Worm (Caenorhabditis elegans) whole organism, L2 larva: Measurements from ENCODE around the gene nhr-109.

ENCODE experiments used
- C34F6.9 ChIP-seq: fragments of 150-350 bp; optimal IDR thresholded peaks from 2 replicates; lab custom pipeline; 2014; ENCODE audit warnings: missing biosample characterization, missing genetic modification characterization
- F13H6.1 ChIP-seq: sonication (generic microtip); optimal IDR thresholded peaks from 2 replicates; lab custom pipeline; 2016; ENCODE audit warnings: missing genetic modification characterization, missing compliant biosample characterization
- R02D3.7 ChIP-seq: fragments of 150-350 bp; optimal IDR thresholded peaks from 2 replicates; lab custom pipeline; 2014; ENCODE audit warnings: missing biosample characterization, missing genetic modification characterization
- Y55F3AM.14 ChIP-seq: fragments of 200-800 bp; sonication (Bioruptor generic); optimal IDR thresholded peaks from 2 replicates; lab custom pipeline; 2018; ENCODE audit warnings: mild to moderate bottlenecking, missing genetic modification characterization, missing compliant biosample characterization
- alr-1 ChIP-seq: fragments of 150-350 bp; optimal IDR thresholded peaks from 2 replicates; lab custom pipeline; 2014; ENCODE audit warnings: missing biosample characterization, missing genetic modification characterization
- ceh-82 ChIP-seq: fragments of 150-350 bp; optimal IDR thresholded peaks from 2 replicates; lab custom pipeline; 2014; ENCODE audit warnings: missing biosample characterization, missing genetic modification characterization
- crh-2 ChIP-seq: sonication (generic microtip); optimal IDR thresholded peaks from 2 replicates; lab custom pipeline; 2017; ENCODE audit warnings: missing biosample characterization, missing genetic modification characterization
- dmd-4 ChIP-seq: sonication (generic microtip); optimal IDR thresholded peaks from 2 replicates; lab custom pipeline; 2017; ENCODE audit warnings: missing biosample characterization, missing genetic modification characterization
- elt-3 ChIP-seq: sonication (generic microtip); optimal IDR thresholded peaks from 2 replicates; lab custom pipeline; 2017; ENCODE audit warnings: missing biosample characterization, missing genetic modification characterization
- fos-1 ChIP-seq: fragments of 150-350 bp; optimal IDR thresholded peaks from 2 replicates; lab custom pipeline; 2014; ENCODE audit warnings: missing biosample characterization, missing genetic modification characterization
- gmeb-1 ChIP-seq: fragments of 150-350 bp; optimal IDR thresholded peaks from 2 replicates; lab custom pipeline; 2014; ENCODE audit warnings: missing biosample characterization, missing genetic modification characterization
- lin-11 ChIP-seq: fragments of 150-350 bp; sonication (generic microtip); optimal IDR thresholded peaks from 2 replicates; lab custom pipeline; 2014; ENCODE audit warnings: missing biosample characterization, missing genetic modification characterization, inconsistent platforms, mixed read lengths
- lin-13 ChIP-seq: fragments of 150-350 bp; optimal IDR thresholded peaks from 2 replicates; lab custom pipeline; 2014; ENCODE audit warnings: missing biosample characterization, missing genetic modification reagents, missing genetic modification characterization
- lin-39 ChIP-seq: fragments of 150-350 bp; optimal IDR thresholded peaks from 2 replicates; lab custom pipeline; 2014; ENCODE audit warnings: missing biosample characterization, missing genetic modification reagents, missing genetic modification characterization
- mab-5 ChIP-seq: fragments of 150-350 bp; optimal IDR thresholded peaks from 2 replicates; lab custom pipeline; 2014; ENCODE audit warnings: missing biosample characterization, missing genetic modification characterization
- nhr-10 ChIP-seq: sonication (generic microtip); optimal IDR thresholded peaks from 2 replicates; lab custom pipeline; 2017; ENCODE audit warnings: missing biosample characterization, missing genetic modification characterization
- nhr-11 ChIP-seq: fragments of 150-350 bp; optimal IDR thresholded peaks from 2 replicates; lab custom pipeline; 2014; ENCODE audit warnings: missing biosample characterization, missing genetic modification characterization
- nhr-12 ChIP-seq: fragments of 150-350 bp; optimal IDR thresholded peaks from 2 replicates; lab custom pipeline; 2014; ENCODE audit warnings: missing biosample characterization, missing genetic modification characterization
- nhr-129 ChIP-seq: fragments of 150-350 bp; optimal IDR thresholded peaks from 2 replicates; lab custom pipeline; 2014; ENCODE audit warnings: missing biosample characterization, missing genetic modification characterization
- nhr-21 ChIP-seq: fragments of 150-350 bp; optimal IDR thresholded peaks from 2 replicates; lab custom pipeline; 2014; ENCODE audit warnings: missing biosample characterization, missing genetic modification characterization
- nhr-23 ChIP-seq: fragments of 150-350 bp; optimal IDR thresholded peaks from 2 replicates; lab custom pipeline; 2014; ENCODE audit warnings: missing biosample characterization, missing genetic modification reagents, missing genetic modification characterization
- nhr-237 ChIP-seq: fragments of 150-350 bp; optimal IDR thresholded peaks from 2 replicates; lab custom pipeline; 2014; ENCODE audit warnings: missing biosample characterization, missing genetic modification characterization
- nhr-25 ChIP-seq: fragments of 150-350 bp; sonication (generic microtip); optimal IDR thresholded peaks from 3 replicates; lab custom pipeline; 2014; ENCODE audit warnings: missing biosample characterization, missing genetic modification characterization
- nhr-77 ChIP-seq: fragments of 150-350 bp; optimal IDR thresholded peaks from 2 replicates; lab custom pipeline; 2014; ENCODE audit warnings: missing biosample characterization, missing genetic modification characterization
- peb-1 ChIP-seq: fragments of 150-350 bp; optimal IDR thresholded peaks from 2 replicates; lab custom pipeline; 2014; ENCODE audit warnings: missing biosample characterization, missing genetic modification characterization
- sem-4 ChIP-seq: fragments of 150-350 bp; optimal IDR thresholded peaks from 2 replicates; lab custom pipeline; 2014; ENCODE audit warnings: missing biosample characterization, missing genetic modification reagents, missing genetic modification characterization
- skn-1 ChIP-seq: sonication (generic microtip); optimal IDR thresholded peaks from 2 replicates; lab custom pipeline; 2017; ENCODE audit warnings: missing biosample characterization, missing genetic modification characterization
- sma-3 ChIP-seq: sonication (generic microtip); optimal IDR thresholded peaks from 2 replicates; lab custom pipeline; 2016; ENCODE audit warnings: missing genetic modification reagents, missing genetic modification characterization, missing compliant biosample characterization
- sma-9 ChIP-seq, 2 experiments: fragments of 150-350 bp in 1 of 2; sonication (generic microtip) in 1 of 2; optimal IDR thresholded peaks; 2 replicates each; lab custom pipeline; 2014 to 2016; ENCODE audit warnings: missing genetic modification characterization in 2 of 2, mild to moderate bottlenecking in 1 of 2, missing biosample characterization in 1 of 2, missing compliant biosample characterization in 1 of 2, missing genetic modification reagents in 1 of 2, moderate library complexity in 1 of 2
- snpc-4 ChIP-seq: fragments of 150-350 bp; optimal IDR thresholded peaks from 2 replicates; lab custom pipeline; 2014; ENCODE audit warnings: missing biosample characterization, missing genetic modification characterization
- unc-39 ChIP-seq: fragments of 150-350 bp; optimal IDR thresholded peaks from 2 replicates; lab custom pipeline; 2014; ENCODE audit warnings: missing biosample characterization, missing genetic modification characterization
- unc-55 ChIP-seq: fragments of 150-350 bp; sonication (generic microtip); optimal IDR thresholded peaks from 3 replicates; lab custom pipeline; 2014; ENCODE audit warnings: missing biosample characterization, missing genetic modification reagents, missing genetic modification characterization
- unc-62 ChIP-seq: fragments of 150-350 bp; optimal IDR thresholded peaks from 2 replicates; lab custom pipeline; 2014; ENCODE audit warnings: missing biosample characterization, missing genetic modification reagents, missing genetic modification characterization
- ztf-1 ChIP-seq: fragments of 200-800 bp; sonication (Bioruptor generic); conservative IDR thresholded peaks from 2 replicates; pipeline ENCODE4 v1.3.6; 2022; ENCODE audit warnings: missing genetic modification characterization, missing compliant biosample characterization
- ztf-11 ChIP-seq: sonication (generic microtip); optimal IDR thresholded peaks from 2 replicates; lab custom pipeline; 2017; ENCODE audit warnings: missing biosample characterization, missing genetic modification characterization
- ztf-4 ChIP-seq: fragments of 150-350 bp; optimal IDR thresholded peaks from 2 replicates; lab custom pipeline; 2014; ENCODE audit warnings: missing biosample characterization, missing genetic modification characterization

Gene nhr-109

DNA sequence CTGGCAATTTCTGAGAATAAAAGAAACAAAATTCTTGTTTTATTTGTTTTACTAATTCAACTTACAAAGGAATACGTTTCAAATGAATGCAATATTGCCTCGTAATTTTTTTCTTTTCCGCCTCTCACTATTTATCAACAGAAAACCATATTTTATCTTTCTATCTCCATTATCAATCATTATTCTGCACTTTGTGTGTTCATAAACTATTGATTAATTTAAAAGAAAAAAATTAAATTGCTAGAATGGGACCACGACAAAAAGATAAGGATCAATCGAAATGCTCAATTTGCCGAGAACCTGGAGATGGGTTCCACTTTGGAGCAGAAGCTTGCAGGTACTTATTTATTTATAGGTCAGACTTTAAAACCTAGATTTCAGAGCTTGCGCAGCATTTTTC, 2.0 kb downstream of the nhr-109 start, which contains the start of gene nhr-273:
Gene nhr-273 (plus strand): TSS at position 167 of the 400 bp plus-strand sequence.
- TF ChIP-seq fos-1 (tag; lab: Kevin White, UChicago) = peak; percentile 2
- peak; percentile 1 for TF ChIP-seq crh-2 (tag; lab: Kevin White, UChicago)
- peak; percentile 7 for TF ChIP-seq sma-3
- TF ChIP-seq nhr-11 (tag; lab: Kevin White, UChicago) = no peak

DNA sequence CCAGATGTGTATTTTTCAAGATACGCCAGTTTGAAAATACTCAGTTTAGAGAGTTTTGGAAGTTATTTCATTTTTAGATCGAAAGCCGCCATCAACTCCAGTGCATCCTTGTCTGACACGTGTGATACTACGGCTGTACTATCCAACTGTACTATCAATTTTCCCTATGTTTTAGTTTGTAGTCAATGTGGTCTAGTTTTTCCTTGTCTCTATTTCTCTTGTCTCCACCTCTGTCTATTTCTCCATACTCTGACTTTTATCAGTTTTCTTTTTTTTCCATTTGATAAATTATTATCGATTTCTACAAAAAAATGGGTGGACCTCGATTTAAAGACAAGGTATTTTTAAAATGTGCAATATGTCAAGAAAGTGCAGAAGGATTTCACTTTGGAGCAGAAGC, 5.4 kb downstream of the nhr-109 start, which contains the start of gene nhr-16:
Gene nhr-16 (plus strand): TSS at position 205 of the 400 bp plus-strand sequence.
- TF ChIP-seq elt-3 (no peak), nhr-129 (no peak), ztf-4 (tag; lab: Kevin White, UChicago) (no peak), snpc-4 (tag; lab: Kevin White, UChicago) (no peak), nhr-10 (tag; lab: Kevin White, UChicago) (no peak), sem-4 (no peak), mab-5 (tag; lab: Kevin White, UChicago) (no peak)

- no peak for TF ChIP-seq lin-11
- no peak for TF ChIP-seq fos-1 (tag; lab: Kevin White, UChicago)
- TF ChIP-seq unc-39 (tag; lab: Kevin White, UChicago) = no peak
- TF ChIP-seq crh-2 (tag; lab: Kevin White, UChicago) = no peak
Measured at ce11 chrII:4441278-4441677, 8.1 kb downstream of the nhr-109 start.

DNA sequence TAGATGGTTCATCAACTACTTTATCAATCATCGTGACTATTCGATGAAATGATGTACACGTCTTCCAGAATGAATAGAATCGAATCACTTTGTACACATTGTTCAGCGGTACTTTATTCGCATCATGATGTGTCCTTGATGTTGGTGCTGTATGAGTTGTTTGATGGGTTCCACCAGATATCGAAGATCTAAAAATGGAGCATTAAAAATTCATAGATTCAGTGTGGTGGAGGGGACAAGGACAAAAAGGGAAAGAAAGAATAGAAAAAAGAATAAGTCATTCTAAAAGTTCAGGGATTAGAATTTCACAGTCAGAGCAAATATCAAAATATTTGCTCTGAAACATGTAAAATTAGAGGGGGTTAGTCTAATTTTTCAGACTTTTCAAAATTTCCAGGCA, 11.6 kb downstream of the nhr-109 start:
- TF ChIP-seq ceh-82 (tag; lab: Kevin White, UChicago) (no peak), dmd-4 (tag; lab: Kevin White, UChicago) (no peak), F13H6.1 (tag; lab: Kevin White, UChicago) (no peak), R02D3.7 (tag; lab: Kevin White, UChicago) (no peak), lin-13 (GFP tag; lab: Kevin White, UChicago) (no peak), lin-39 (tag; lab: Kevin White, UChicago) (no peak), ztf-4 (tag; lab: Kevin White, UChicago) (no peak), ztf-11 (no peak), nhr-77 (no peak), Y55F3AM.14 (GFP tag; lab: Kevin White, UChicago) (no peak), nhr-237 (tag; lab: Kevin White, UChicago) (no peak), ztf-1 (GFP tag; lab: Robert Waterston, UW) (no peak)

- TF ChIP-seq dmd-4 (tag; lab: Kevin White, UChicago) = no peak
- no peak for TF ChIP-seq nhr-12
- no peak for TF ChIP-seq peb-1
- TF ChIP-seq nhr-21 (tag; lab: Kevin White, UChicago) = no peak
- no peak for TF ChIP-seq sma-9 (GFP tag; optimal IDR thresholded peaks at IDR 0.05; lab: Kevin White, UChicago)
- no peak for TF ChIP-seq sma-9 (tag; optimal IDR thresholded peaks at IDR 0.05; lab: Kevin White, UChicago)
- no peak for TF ChIP-seq ztf-1 (GFP tag; lab: Robert Waterston, UW)
- TF ChIP-seq Y55F3AM.14 (GFP tag; lab: Kevin White, UChicago) = no peak
- TF ChIP-seq skn-1 (tag; lab: Kevin White, UChicago) = no peak
- no peak for TF ChIP-seq nhr-11 (tag; lab: Kevin White, UChicago)
- TF ChIP-seq elt-3 = no peak
- TF ChIP-seq nhr-23 (tag; lab: Kevin White, UChicago) = no peak
- TF ChIP-seq C34F6.9 (tag; lab: Kevin White, UChicago) = no peak
- no peak for TF ChIP-seq unc-55 (GFP tag; lab: Kevin White, UChicago)
- TF ChIP-seq alr-1 (tag; lab: Kevin White, UChicago) = no peak
- TF ChIP-seq fos-1 (tag; lab: Kevin White, UChicago) = no peak
- TF ChIP-seq gmeb-1 (tag; lab: Kevin White, UChicago) = no peak
- TF ChIP-seq nhr-25 (tag; lab: Kevin White, UChicago) = no peak
- TF ChIP-seq unc-62 = no peak
- no peak for TF ChIP-seq sma-3
- TF ChIP-seq, all 48 proteins: peak for 0
Measured at ce11 chrII:4453051-4453450, 19.9 kb downstream of the nhr-109 start, which contains the start of gene twk-2. Gene twk-2, minus strand, starts transcription at chrII:4453151.
